Worm (Caenorhabditis elegans) whole organism, L4 larva: ENCODE measurements around the gene mapk-15.

Experiments used
- ceh-32 ChIP-seq: sonication (generic microtip); optimal IDR thresholded peaks from 2 replicates; lab custom pipeline; 2016; ENCODE audit warnings: mild to moderate bottlenecking, missing genetic modification characterization, missing compliant biosample characterization; ENCODE audit not compliant: poor library complexity
- duxl-1 ChIP-seq: sonication (generic microtip); optimal IDR thresholded peaks from 2 replicates; lab custom pipeline; 2016; ENCODE audit warnings: mild to moderate bottlenecking, missing genetic modification characterization, moderate library complexity, missing compliant biosample characterization; ENCODE audit not compliant: poor library complexity
- nhr-28 ChIP-seq: fragments of 150-350 bp; optimal IDR thresholded peaks from 2 replicates; lab custom pipeline; 2014; ENCODE audit warnings: missing biosample characterization, missing genetic modification characterization
- unc-39 ChIP-seq: sonication (generic microtip); optimal IDR thresholded peaks from 2 replicates; lab custom pipeline; 2017; ENCODE audit warnings: missing biosample characterization, missing genetic modification characterization
- ztf-11 ChIP-seq: fragments of 150-350 bp; optimal IDR thresholded peaks from 2 replicates; lab custom pipeline; 2014; ENCODE audit warnings: missing biosample characterization, missing genetic modification characterization

DNA sequence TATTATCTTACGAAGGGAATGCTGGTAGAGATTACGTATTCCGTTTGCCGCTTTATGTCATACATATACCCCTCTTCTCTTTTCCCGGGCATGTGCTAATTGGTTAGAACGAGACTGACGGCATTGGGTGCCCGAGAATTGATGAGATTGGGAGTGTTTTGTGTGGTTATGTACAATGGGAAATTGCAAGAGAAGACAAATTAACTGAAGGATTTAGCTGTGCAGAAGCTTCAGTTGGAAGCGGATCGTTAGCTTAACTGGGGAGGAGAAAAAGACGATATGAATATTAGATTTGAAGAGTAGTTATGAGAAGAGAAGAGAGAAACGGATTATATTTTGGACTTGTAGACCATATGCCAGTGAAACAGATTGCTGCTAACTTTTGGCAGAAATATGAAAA, 42.5 kb downstream of the mapk-15 start:
- TF ChIP-seq duxl-1 (no peak), ztf-11 (tag; lab: Kevin White, UChicago) (no peak), nhr-28 (tag; lab: Kevin White, UChicago) (no peak), unc-39 (tag; lab: Kevin White, UChicago) (no peak), ceh-32 (tag; lab: Kevin White, UChicago) (no peak)
